Worm (Caenorhabditis elegans): ENCODE data around the gene srw-21.

ce11 chrV:15536320-15536719 is 48.5 kb downstream of the srw-21 start, which contains the start of gene F21A3.4:
- TF ChIP-seq nhr-76 (tag; optimal IDR thresholded peaks at IDR 0.05), result no peak
- no peak for TF ChIP-seq ZK546.5 (tag; optimal IDR thresholded peaks at IDR 0.05)
- TF ChIP-seq ztf-11 (tag; optimal IDR thresholded peaks at IDR 0.05), result no peak
- no peak for TF ChIP-seq snpc-1.2 (GFP tag; IDR thresholded peaks at IDR 0.05)
- TF ChIP-seq Y105C5A.15 (GFP tag; IDR thresholded peaks at IDR 0.05), result no peak
- TF ChIP-seq D1046.2 (GFP tag; IDR thresholded peaks at IDR 0.05), result no peak
- no peak for TF ChIP-seq mdl-1 (tag; optimal IDR thresholded peaks at IDR 0.05)
- no peak for TF ChIP-seq skn-1 (tag; optimal IDR thresholded peaks at IDR 0.05)
- TF ChIP-seq fos-1 (tag; optimal IDR thresholded peaks at IDR 0.05), result no peak
